Fruit fly (Drosophila melanogaster) whole organism, pupa: Measurements from ENCODE around the gene CG44139.
A peak's percentile ranks its signal among the peaks of the same experiment; 100 is the strongest.

Source experiments
- CG10348 ChIP-seq: fragments of 200-800 bp; sonication (Bioruptor generic); IDR thresholded peaks from 2 replicates; pipeline ENCODE4 v1.3.6; 2022; ENCODE audit warnings: missing biosample characterization, missing genetic modification characterization
- CG12605 ChIP-seq: fragments of 200-800 bp; sonication (Bioruptor generic); IDR thresholded peaks from 2 replicates; pipeline ENCODE4 v1.3.6; 2022; ENCODE audit warnings: missing biosample characterization, missing genetic modification characterization
- CG13204 ChIP-seq: fragments of 200-800 bp; sonication (Bioruptor generic); optimal IDR thresholded peaks from 2 replicates; lab custom pipeline; 2018; ENCODE audit warnings: missing biosample characterization, mild to moderate bottlenecking, missing genetic modification characterization, moderate library complexity
- CG14655 ChIP-seq: fragments of 200-800 bp; sonication (Bioruptor generic); optimal IDR thresholded peaks from 3 replicates; lab custom pipeline; 2017; ENCODE audit warnings: mild to moderate bottlenecking, missing biosample characterization, missing genetic modification reagents, missing genetic modification characterization
- CG15710 ChIP-seq: fragments of 200-800 bp; sonication (Bioruptor generic); optimal IDR thresholded peaks from 2 replicates; lab custom pipeline; 2018; ENCODE audit warnings: missing biosample characterization, mild to moderate bottlenecking, missing genetic modification characterization, moderate library complexity
- CG17806 ChIP-seq: fragments of 200-800 bp; sonication (Bioruptor generic); optimal IDR thresholded peaks from 2 replicates; lab custom pipeline; 2018; ENCODE audit warnings: missing biosample characterization, mild to moderate bottlenecking, missing genetic modification characterization, moderate library complexity
- CG32121 ChIP-seq: fragments of 200-800 bp; sonication (Bioruptor generic); IDR thresholded peaks from 2 replicates; pipeline ENCODE4 v1.3.6; 2022; ENCODE audit warnings: missing biosample characterization, missing genetic modification characterization
- CG34367 ChIP-seq: fragments of 200-800 bp; sonication (Bioruptor generic); optimal IDR thresholded peaks from 2 replicates; lab custom pipeline; 2018; ENCODE audit warnings: missing biosample characterization, mild to moderate bottlenecking, missing genetic modification characterization
- CG4496 ChIP-seq: fragments of 200-800 bp; sonication (Bioruptor generic); IDR thresholded peaks from 3 replicates; pipeline ENCODE4 v1.3.6; 2022; ENCODE audit warnings: missing biosample characterization, missing genetic modification characterization
- CG8159 ChIP-seq: fragments of 200-800 bp; sonication (Bioruptor generic); optimal IDR thresholded peaks from 3 replicates; lab custom pipeline; 2018; ENCODE audit warnings: missing biosample characterization, mild to moderate bottlenecking, missing genetic modification characterization, moderate library complexity
- CG8301 ChIP-seq: fragments of 200-800 bp; sonication (Bioruptor generic); optimal IDR thresholded peaks from 2 replicates; lab custom pipeline; 2018; ENCODE audit warnings: missing biosample characterization, mild to moderate bottlenecking, missing genetic modification characterization
- CG9948 ChIP-seq: fragments of 200-800 bp; sonication (Bioruptor generic); optimal IDR thresholded peaks from 2 replicates; lab custom pipeline; 2018; ENCODE audit warnings: missing biosample characterization, mild to moderate bottlenecking, missing genetic modification characterization, moderate library complexity
- D1 ChIP-seq: fragments of 200-800 bp; sonication (Bioruptor generic); optimal IDR thresholded peaks from 2 replicates; lab custom pipeline; 2018; ENCODE audit warnings: missing biosample characterization, mild to moderate bottlenecking, missing genetic modification characterization, moderate library complexity
- EcR ChIP-seq: fragments of 200-800 bp; sonication (Bioruptor generic); optimal IDR thresholded peaks from 3 replicates; lab custom pipeline; 2019; ENCODE audit warnings: missing biosample characterization, missing genetic modification characterization, mild to moderate bottlenecking, moderate library complexity, missing genetic modification reagents
- Ets98B ChIP-seq: fragments of 200-800 bp; sonication (Bioruptor generic); IDR thresholded peaks from 2 replicates; pipeline ENCODE4 v1.3.6; 2022; ENCODE audit warnings: missing biosample characterization, missing genetic modification characterization
- Pif1A ChIP-seq: fragments of 200-800 bp; sonication (Bioruptor generic); optimal IDR thresholded peaks from 3 replicates; lab custom pipeline; 2016; ENCODE audit warnings: missing biosample characterization, missing genetic modification characterization
- Pif1B ChIP-seq: fragments of 200-800 bp; sonication (Bioruptor generic); optimal IDR thresholded peaks from 3 replicates; lab custom pipeline; 2016; ENCODE audit warnings: missing biosample characterization, missing genetic modification characterization
- Snoo ChIP-seq: fragments of 200-800 bp; sonication (Bioruptor generic); optimal IDR thresholded peaks from 3 replicates; lab custom pipeline; 2017; ENCODE audit warnings: missing biosample characterization, mild to moderate bottlenecking, missing genetic modification characterization, inconsistent platforms
- fd96Ca ChIP-seq: fragments of 200-800 bp; sonication (Bioruptor generic); IDR thresholded peaks from 3 replicates; pipeline ENCODE4 v1.3.6; 2022; ENCODE audit warnings: missing biosample characterization, missing genetic modification characterization
- gl ChIP-seq: fragments of 200-800 bp; sonication (Bioruptor generic); optimal IDR thresholded peaks from 2 replicates; lab custom pipeline; 2018; ENCODE audit warnings: missing biosample characterization, mild to moderate bottlenecking, missing genetic modification characterization
- rn ChIP-seq: fragments of 200-800 bp; sonication (Bioruptor generic); IDR thresholded peaks from 2 replicates; pipeline ENCODE4 v1.3.6; 2022; ENCODE audit warnings: missing biosample characterization, missing genetic modification characterization

CG44139 gene

dm6 chr2L:2456516-2457392 lies 32.2 kb downstream of the CG44139 start:
- no peak for TF ChIP-seq Pif1B
- TF ChIP-seq CG9948 (tag; lab: Kevin White, UChicago) = no peak

dm6 chr2L:2459238-2459637 lies 34.6 kb downstream of the CG44139 start:
- no peak for TF ChIP-seq CG8159 (tag; lab: Kevin White, UChicago)
- no peak for TF ChIP-seq gl (tag; lab: Kevin White, UChicago)
- no peak for TF ChIP-seq Pif1A (GFP tag; lab: Kevin White, UChicago)
- no peak for TF ChIP-seq EcR (GFP tag; lab: Kevin White, UChicago)
- no peak for TF ChIP-seq CG17806 (tag; lab: Kevin White, UChicago)
- TF ChIP-seq rn (GFP tag; lab: Robert Waterston, UW) = no peak
- no peak for TF ChIP-seq CG8301 (tag; lab: Kevin White, UChicago)
- TF ChIP-seq CG15710 (tag; lab: Kevin White, UChicago) = no peak
- no peak for TF ChIP-seq CG9948 (tag; lab: Kevin White, UChicago)
- no peak for TF ChIP-seq Ets98B (GFP tag; lab: Robert Waterston, UW)
- no peak for TF ChIP-seq CG12605
- TF ChIP-seq Pif1B = no peak
- TF ChIP-seq CG34367 = no peak
- no peak for TF ChIP-seq CG10348 (GFP tag; lab: Robert Waterston, UW)
- no peak for TF ChIP-seq CG14655 (GFP tag; lab: Kevin White, UChicago)
- no peak for TF ChIP-seq fd96Ca (GFP tag; lab: Robert Waterston, UW)
- TF ChIP-seq Snoo = no peak

dm6 chr2L:2461322-2461999 lies 36.9 kb downstream of the CG44139 start:
- no peak for TF ChIP-seq Pif1B

- TF ChIP-seq EcR (GFP tag; lab: Kevin White, UChicago) = no peak
- no peak for TF ChIP-seq Snoo
Observed at dm6 chr2L:2462306-2462844, 37.8 kb downstream of the CG44139 start.

dm6 chr2L:2466360-2466759 lies 41.8 kb downstream of the CG44139 start:
- TF ChIP-seq CG9948 (tag; lab: Kevin White, UChicago) (peak; percentile 2), CG10348 (GFP tag; lab: Robert Waterston, UW) (no peak), D1 (tag; lab: Kevin White, UChicago) (no peak), CG8301 (tag; lab: Kevin White, UChicago) (no peak), fd96Ca (GFP tag; lab: Robert Waterston, UW) (no peak), Ets98B (GFP tag; lab: Robert Waterston, UW) (no peak), CG15710 (tag; lab: Kevin White, UChicago) (peak; percentile 31), Snoo (no peak), CG14655 (GFP tag; lab: Kevin White, UChicago) (peak; percentile 14), CG32121 (GFP tag; lab: Robert Waterston, UW) (no peak), Pif1B (no peak), CG34367 (no peak), CG4496 (no peak), Pif1A (GFP tag; lab: Kevin White, UChicago) (no peak), rn (GFP tag; lab: Robert Waterston, UW) (no peak), CG17806 (tag; lab: Kevin White, UChicago) (peak; percentile 21), CG8159 (tag; lab: Kevin White, UChicago) (peak; percentile 43), CG12605 (no peak), EcR (GFP tag; lab: Kevin White, UChicago) (no peak), gl (tag; lab: Kevin White, UChicago) (no peak), CG13204 (GFP tag; lab: Kevin White, UChicago) (no peak)
- TF ChIP-seq, all 21 proteins: peak for 5

- no peak for TF ChIP-seq Pif1B
- no peak for TF ChIP-seq CG8301 (tag; lab: Kevin White, UChicago)
- TF ChIP-seq CG17806 (tag; lab: Kevin White, UChicago) = peak; percentile 5
- TF ChIP-seq CG14655 (GFP tag; lab: Kevin White, UChicago) = peak; percentile 44
- no peak for TF ChIP-seq CG15710 (tag; lab: Kevin White, UChicago)
- peak; percentile 4 for TF ChIP-seq CG8159 (tag; lab: Kevin White, UChicago)
Observed at dm6 chr2L:2467722-2468372, 43.2 kb downstream of the CG44139 start.
